Worm (Caenorhabditis elegans) whole organism, L4 larva: ENCODE data around the gene F43D2.3.

ENCODE experiments used
- D1046.2 ChIP-seq: fragments of 200-800 bp; sonication (Bioruptor generic); IDR thresholded peaks from 2 replicates; pipeline ENCODE4 v1.3.6; 2022; ENCODE audit warnings: missing genetic modification characterization, missing compliant biosample characterization
- F44E2.7 ChIP-seq: fragments of 200-800 bp; sonication (Bioruptor generic); IDR thresholded peaks from 2 replicates; pipeline ENCODE4 v2.1.2; 2022; ENCODE audit warnings: missing genetic modification characterization, missing compliant biosample characterization
- T20F7.1 ChIP-seq: fragments of 200-800 bp; sonication (Bioruptor generic); optimal IDR thresholded peaks from 2 replicates; lab custom pipeline; 2018; ENCODE audit warnings: mild to moderate bottlenecking, missing genetic modification characterization, missing compliant biosample characterization
- Y5F2A.4 ChIP-seq: fragments of 200-800 bp; sonication (Bioruptor generic); optimal IDR thresholded peaks from 2 replicates; lab custom pipeline; 2018; ENCODE audit warnings: mild to moderate bottlenecking, missing genetic modification characterization, missing compliant biosample characterization
- aha-1 ChIP-seq: fragments of 150-350 bp; peaks from one replicate; lab custom pipeline; 2014; ENCODE audit warnings: missing biosample characterization, missing genetic modification characterization
- ceh-28 ChIP-seq: fragments of 150-350 bp; optimal IDR thresholded peaks from 2 replicates; lab custom pipeline; 2014; ENCODE audit warnings: missing biosample characterization, missing genetic modification reagents, missing genetic modification characterization
- daf-12 ChIP-seq: fragments of 150-350 bp; optimal IDR thresholded peaks from 2 replicates; lab custom pipeline; 2014; ENCODE audit warnings: missing biosample characterization, missing genetic modification reagents, missing genetic modification characterization
- daf-19 ChIP-seq: fragments of 200-800 bp; sonication (Bioruptor generic); conservative IDR thresholded peaks from 2 replicates; pipeline ENCODE4 v1.3.6; 2022; ENCODE audit warnings: missing genetic modification characterization, missing compliant biosample characterization
- dmd-9 ChIP-seq: fragments of 200-800 bp; sonication (Bioruptor generic); IDR thresholded peaks from 2 replicates; pipeline ENCODE4 v1.3.6; 2022; ENCODE audit warnings: missing genetic modification reagents, missing genetic modification characterization, missing compliant biosample characterization
- dpl-1 ChIP-seq: fragments of 150-350 bp; optimal IDR thresholded peaks from 2 replicates; lab custom pipeline; 2014; ENCODE audit warnings: missing biosample characterization, missing genetic modification reagents, missing genetic modification characterization
- dve-1 ChIP-seq: sonication (generic microtip); optimal IDR thresholded peaks from 2 replicates; lab custom pipeline; 2017; ENCODE audit warnings: antibody characterized with exemption, mild to moderate bottlenecking, missing genetic modification characterization, missing compliant biosample characterization; ENCODE audit not compliant: insufficient read depth
- egl-43 ChIP-seq: fragments of 200-800 bp; sonication (Bioruptor generic); IDR thresholded peaks from 2 replicates; pipeline ENCODE4 v1.3.6; 2022; ENCODE audit warnings: missing genetic modification reagents, missing genetic modification characterization, missing compliant biosample characterization
- gei-8 ChIP-seq: fragments of 200-800 bp; sonication (Bioruptor generic); optimal IDR thresholded peaks from 2 replicates; lab custom pipeline; 2018; ENCODE audit warnings: mild to moderate bottlenecking, missing genetic modification characterization, missing compliant biosample characterization
- hlh-30 ChIP-seq: sonication (generic microtip); optimal IDR thresholded peaks from 2 replicates; lab custom pipeline; 2017; ENCODE audit warnings: antibody characterized with exemption, mild to moderate bottlenecking, missing genetic modification characterization, missing compliant biosample characterization; ENCODE audit not compliant: insufficient read depth
- lin-1 ChIP-seq: fragments of 200-800 bp; sonication (Bioruptor generic); IDR thresholded peaks from 2 replicates; pipeline ENCODE4 v1.3.6; 2022; ENCODE audit warnings: missing genetic modification reagents, missing genetic modification characterization, missing compliant biosample characterization
- lin-38 ChIP-seq: fragments of 200-800 bp; sonication (Bioruptor generic); IDR thresholded peaks from 2 replicates; pipeline ENCODE4 v1.3.6; 2022; ENCODE audit warnings: missing genetic modification reagents, missing genetic modification characterization, missing compliant biosample characterization
- lsy-2 ChIP-seq, 2 experiments: fragments of 150-350 bp in 1 of 2; sonication (generic microtip) in 1 of 2; optimal IDR thresholded peaks; 2 replicates each; lab custom pipeline; 2014 to 2017; ENCODE audit warnings: missing biosample characterization in 2 of 2, missing genetic modification characterization in 2 of 2
- mep-1 ChIP-seq: fragments of 150-350 bp; sonication (generic microtip); optimal IDR thresholded peaks from 3 replicates; lab custom pipeline; 2014; ENCODE audit warnings: missing biosample characterization, missing genetic modification characterization
- mes-2 ChIP-seq: sonication (generic microtip); optimal IDR thresholded peaks from 2 replicates; lab custom pipeline; 2016; ENCODE audit warnings: missing genotype, mild to moderate bottlenecking, missing genetic modification characterization, missing compliant biosample characterization; ENCODE audit not compliant: poor library complexity, severe bottlenecking
- mxl-3 ChIP-seq: fragments of 200-800 bp; sonication (Bioruptor generic); optimal IDR thresholded peaks from 2 replicates; lab custom pipeline; 2018; ENCODE audit warnings: mild to moderate bottlenecking, missing genetic modification characterization, missing compliant biosample characterization
- nhr-10 ChIP-seq: fragments of 150-350 bp; optimal IDR thresholded peaks from 2 replicates; lab custom pipeline; 2014; ENCODE audit warnings: missing biosample characterization, missing genetic modification characterization
- nhr-11 ChIP-seq: fragments of 150-350 bp; optimal IDR thresholded peaks from 2 replicates; lab custom pipeline; 2014; ENCODE audit warnings: missing biosample characterization, missing genetic modification characterization
- nhr-111 ChIP-seq: fragments of 200-800 bp; sonication (Bioruptor generic); optimal IDR thresholded peaks from 2 replicates; lab custom pipeline; 2018; ENCODE audit warnings: mild to moderate bottlenecking, missing genetic modification characterization, missing compliant biosample characterization
- nhr-25 ChIP-seq: sonication (generic microtip); optimal IDR thresholded peaks from 2 replicates; lab custom pipeline; 2017; ENCODE audit warnings: missing genetic modification characterization, mild to moderate bottlenecking, missing compliant biosample characterization, antibody characterized with exemption, moderate library complexity, borderline replicate concordance; ENCODE audit not compliant: insufficient read depth
- nhr-28 ChIP-seq: fragments of 150-350 bp; optimal IDR thresholded peaks from 2 replicates; lab custom pipeline; 2014; ENCODE audit warnings: missing biosample characterization, missing genetic modification characterization
- nhr-6 ChIP-seq: fragments of 150-350 bp; optimal IDR thresholded peaks from 2 replicates; lab custom pipeline; 2014; ENCODE audit warnings: missing biosample characterization, missing genetic modification characterization
- nhr-77 ChIP-seq: fragments of 150-350 bp; optimal IDR thresholded peaks from 2 replicates; lab custom pipeline; 2014; ENCODE audit warnings: missing biosample characterization, missing genetic modification characterization
- rbr-2 ChIP-seq: sonication (generic microtip); optimal IDR thresholded peaks from 2 replicates; lab custom pipeline; 2016; ENCODE audit warnings: missing genotype, missing genetic modification characterization, missing compliant biosample characterization
- saeg-2 ChIP-seq: fragments of 200-800 bp; sonication (Bioruptor generic); IDR thresholded peaks from 2 replicates; pipeline ENCODE4 v1.3.6; 2022; ENCODE audit warnings: missing genetic modification reagents, missing genetic modification characterization, missing compliant biosample characterization
- sdz-12 ChIP-seq: fragments of 200-800 bp; sonication (Bioruptor generic); optimal IDR thresholded peaks from 2 replicates; lab custom pipeline; 2018; ENCODE audit warnings: mild to moderate bottlenecking, missing genetic modification characterization, missing compliant biosample characterization
- spr-3 ChIP-seq: fragments of 200-800 bp; sonication (Bioruptor generic); optimal IDR thresholded peaks from 2 replicates; lab custom pipeline; 2018; ENCODE audit warnings: mild to moderate bottlenecking, missing genetic modification characterization, missing compliant biosample characterization
- tra-1 ChIP-seq: fragments of 200-800 bp; sonication (Bioruptor generic); IDR thresholded peaks from 2 replicates; pipeline ENCODE4 v1.3.6; 2022; ENCODE audit warnings: missing genetic modification reagents, missing genetic modification characterization, missing compliant biosample characterization
- unc-62 ChIP-seq, 3 experiments: fragments of 150-350 bp in 1 of 3; sonication (generic microtip); optimal IDR thresholded peaks in 2 of 3; peaks in 1 of 3; 1 replicate in 1 of 3; 2 replicates in 2 of 3; lab custom pipeline; 2014 to 2017; ENCODE audit warnings: missing biosample characterization in 3 of 3, missing genetic modification characterization in 3 of 3, missing genetic modification reagents in 3 of 3, missing genotype in 1 of 3
- zfp-2 ChIP-seq: sonication (generic microtip); optimal IDR thresholded peaks from 2 replicates; lab custom pipeline; 2016; ENCODE audit warnings: mild to moderate bottlenecking, missing genetic modification characterization, missing compliant biosample characterization
- zip-2 ChIP-seq: fragments of 150-350 bp; optimal IDR thresholded peaks from 2 replicates; lab custom pipeline; 2014; ENCODE audit warnings: missing biosample characterization, missing genetic modification characterization

The F43D2.3 gene

DNA sequence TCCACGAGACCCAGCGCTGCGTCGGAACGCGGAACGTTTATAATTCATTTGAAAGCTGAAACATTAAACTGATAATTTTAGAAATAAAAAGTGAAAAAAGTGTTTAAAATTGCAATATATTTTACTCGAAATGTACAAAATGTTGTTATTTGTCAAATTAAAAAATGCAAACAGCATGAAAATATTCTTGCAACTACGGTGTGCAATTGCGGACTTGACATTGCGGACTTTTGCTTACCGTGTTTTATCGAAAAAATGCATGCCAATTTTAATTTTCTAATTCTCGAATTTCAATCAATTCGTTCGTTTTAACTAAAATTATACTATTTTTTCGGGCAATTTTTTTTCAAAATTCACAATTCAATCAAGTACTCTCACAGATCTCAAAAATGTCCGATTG lies 19.5 kb upstream of the F43D2.3 start, which contains the start of the genes R11H6.5 and ccnk-1:
Gene R11H6.5 (minus strand): TSS at position 55 of the 400 bp plus-strand sequence.
Gene ccnk-1 (plus strand): TSS at position 381 of the 400 bp plus-strand sequence.
- TF ChIP-seq mes-2 (tag; lab: Kevin White, UChicago) (peak; percentile 69), nhr-6 (tag; lab: Kevin White, UChicago) (peak; percentile 84), hlh-30 (tag; lab: Kevin White, UChicago) (peak; percentile 43), lin-38 (GFP tag; lab: Robert Waterston, UW) (peak; percentile 9; the same call in 1 of the 2 replicates), dve-1 (peak; percentile 30), D1046.2 (GFP tag; lab: Robert Waterston, UW) (no peak), rbr-2 (peak; percentile 18), lsy-2 (tag; optimal IDR thresholded peaks at IDR 0.05; lab: Kevin White, UChicago) (peak; percentile 90 to 99), gei-8 (GFP tag; lab: Kevin White, UChicago) (no peak), mep-1 (tag; lab: Kevin White, UChicago) (peak; percentile 42), unc-62 (GFP tag; optimal IDR thresholded peaks at IDR 0.05 in 1 of 2; lab: Kevin White, UChicago) (peak in 1 of 2 experiments; percentile 4), unc-62 (tag; optimal IDR thresholded peaks at IDR 0.05; lab: Kevin White, UChicago) (no peak), daf-12 (no peak), dpl-1 (GFP tag; lab: Kevin White, UChicago) (peak; percentile 49)

DNA sequence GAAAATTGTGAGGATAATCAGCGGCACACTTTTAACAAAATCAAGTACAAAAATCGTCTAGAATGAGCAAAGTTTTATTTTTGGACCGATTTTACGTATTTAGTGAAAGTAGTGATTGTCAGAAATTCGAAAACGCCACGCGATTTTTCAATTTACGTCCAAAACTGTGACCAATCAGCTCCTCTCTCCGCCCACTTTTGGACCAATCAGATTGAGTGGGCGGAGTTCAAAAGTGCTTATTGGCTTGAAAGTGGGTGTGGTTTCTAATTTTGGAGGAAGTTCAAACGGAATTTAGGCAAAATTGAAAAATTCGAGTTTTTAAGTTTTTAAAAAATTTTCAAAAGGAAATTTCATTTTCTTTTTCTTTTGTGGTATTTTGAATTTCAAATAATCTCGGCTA lies 17.2 kb upstream of the F43D2.3 start:
- TF ChIP-seq nhr-25 (tag; lab: Kevin White, UChicago) (no peak), nhr-28 (tag; lab: Kevin White, UChicago) (no peak), ceh-28 (tag; lab: Kevin White, UChicago) (no peak), nhr-10 (tag; lab: Kevin White, UChicago) (no peak), zfp-2 (tag; lab: Kevin White, UChicago) (no peak), saeg-2 (GFP tag; lab: Robert Waterston, UW) (no peak), spr-3 (GFP tag; lab: Kevin White, UChicago) (no peak), lsy-2 (tag; optimal IDR thresholded peaks at IDR 0.05; lab: Kevin White, UChicago) (no peak), nhr-77 (tag; lab: Kevin White, UChicago) (no peak), nhr-111 (GFP tag; lab: Kevin White, UChicago) (no peak), T20F7.1 (GFP tag; lab: Kevin White, UChicago) (no peak)

DNA sequence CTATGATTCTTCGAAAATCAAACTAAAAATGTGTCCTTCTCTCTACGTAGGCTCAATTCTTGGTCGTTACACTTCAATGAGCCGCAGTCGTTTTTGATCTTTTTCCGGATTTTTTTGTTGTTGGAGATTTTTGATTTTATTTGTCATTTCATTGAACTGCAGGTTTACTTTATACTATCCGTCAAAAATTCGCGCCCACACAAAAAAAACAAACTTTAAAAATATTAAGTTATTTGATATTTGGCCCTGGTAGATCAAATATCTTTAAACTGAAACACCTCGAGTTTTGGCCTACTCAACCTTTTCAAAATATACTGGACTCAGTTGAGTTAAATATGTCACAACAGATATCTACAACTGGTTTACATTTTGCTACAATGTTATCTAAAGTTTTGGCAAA lies 16.0 kb upstream of the F43D2.3 start:
- TF ChIP-seq daf-12 = no peak
- TF ChIP-seq lsy-2 (tag; optimal IDR thresholded peaks at IDR 0.05; lab: Kevin White, UChicago) = no peak
- no peak for TF ChIP-seq zfp-2 (tag; lab: Kevin White, UChicago)
- no peak for TF ChIP-seq zip-2 (tag; lab: Kevin White, UChicago)
- no peak for TF ChIP-seq egl-43 (GFP tag; lab: Robert Waterston, UW)
- no peak for TF ChIP-seq mxl-3 (GFP tag; lab: Kevin White, UChicago)
- TF ChIP-seq nhr-11 (tag; lab: Kevin White, UChicago) = no peak
- no peak for TF ChIP-seq lin-1 (GFP tag; lab: Robert Waterston, UW)
- no peak for TF ChIP-seq tra-1 (GFP tag; lab: Robert Waterston, UW)
- TF ChIP-seq daf-19 = no peak
- TF ChIP-seq sdz-12 (GFP tag; lab: Kevin White, UChicago) = no peak
- TF ChIP-seq Y5F2A.4 = no peak
- no peak for TF ChIP-seq mes-2 (tag; lab: Kevin White, UChicago)
- TF ChIP-seq dmd-9 = no peak

DNA sequence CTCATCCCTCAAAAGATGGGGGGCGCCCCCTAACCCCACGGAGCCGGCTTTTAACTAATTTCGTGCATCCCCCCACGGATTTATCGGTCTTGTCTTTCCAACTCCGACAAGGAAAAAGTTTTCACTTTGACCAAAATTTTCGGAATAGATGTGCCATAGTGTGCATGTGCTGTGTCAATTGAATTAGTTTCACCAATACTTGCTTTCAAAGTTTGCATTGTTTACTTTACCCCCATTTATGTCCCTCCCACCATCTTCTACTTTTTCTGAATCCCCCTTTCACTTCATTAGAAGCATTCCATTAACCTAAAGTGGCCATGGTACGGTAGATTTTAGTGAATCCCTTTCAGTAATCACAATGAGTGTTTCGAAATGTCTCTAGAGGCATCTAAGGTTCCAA lies 14.0 kb upstream of the F43D2.3 start:
- TF ChIP-seq aha-1 (tag; lab: Kevin White, UChicago) = peak; percentile 25
- TF ChIP-seq F44E2.7 (GFP tag; lab: Robert Waterston, UW) = no peak
- TF ChIP-seq, all 104 proteins: peak for 1
